Worm (Caenorhabditis elegans) whole organism, L3 larva: ENCODE data around the gene C18D1.2.

Source experiments
- R02D3.7 ChIP-seq: fragments of 150-350 bp; optimal IDR thresholded peaks from 2 replicates; lab custom pipeline; 2014; ENCODE audit warnings: missing biosample characterization, missing genetic modification characterization
- aly-2 ChIP-seq: fragments of 150-350 bp; optimal IDR thresholded peaks from 2 replicates; lab custom pipeline; 2014; ENCODE audit warnings: missing biosample characterization, missing genetic modification characterization
- ceh-28 ChIP-seq: fragments of 150-350 bp; optimal IDR thresholded peaks from 2 replicates; lab custom pipeline; 2014; ENCODE audit warnings: missing biosample characterization, missing genetic modification reagents, missing genetic modification characterization
- ceh-82 ChIP-seq: fragments of 150-350 bp; optimal IDR thresholded peaks from 2 replicates; lab custom pipeline; 2014; ENCODE audit warnings: missing biosample characterization, missing genetic modification characterization
- ceh-9 ChIP-seq: sonication (generic microtip); optimal IDR thresholded peaks from 2 replicates; lab custom pipeline; 2018; ENCODE audit warnings: missing biosample characterization, missing genetic modification characterization
- daf-12 ChIP-seq: fragments of 150-350 bp; optimal IDR thresholded peaks from 2 replicates; lab custom pipeline; 2014; ENCODE audit warnings: missing biosample characterization, missing genetic modification reagents, missing genetic modification characterization
- egl-27 ChIP-seq: sonication (generic microtip); optimal IDR thresholded peaks from 4 replicates; lab custom pipeline; 2017; ENCODE audit warnings: missing biosample characterization, missing genetic modification reagents, missing genetic modification characterization
- egl-5 ChIP-seq: fragments of 150-350 bp; optimal IDR thresholded peaks from 2 replicates; lab custom pipeline; 2017; ENCODE audit warnings: missing biosample characterization, missing genetic modification reagents, missing genetic modification characterization, inconsistent platforms
- elt-1 ChIP-seq: fragments of 150-350 bp; optimal IDR thresholded peaks from 2 replicates; lab custom pipeline; 2014; ENCODE audit warnings: missing biosample characterization, missing genetic modification characterization
- elt-2 ChIP-seq: sonication (generic microtip); optimal IDR thresholded peaks from 2 replicates; lab custom pipeline; 2016; ENCODE audit warnings: missing genetic modification reagents, mild to moderate bottlenecking, missing genetic modification characterization, missing compliant biosample characterization
- eor-1 ChIP-seq, 2 experiments: fragments of 150-350 bp; optimal IDR thresholded peaks; 2 replicates each; lab custom pipeline; 2014 to 2018; ENCODE audit warnings: missing biosample characterization in 2 of 2, missing genetic modification characterization in 2 of 2
- fkh-10 ChIP-seq: sonication (generic microtip); optimal IDR thresholded peaks from 2 replicates; lab custom pipeline; 2017; ENCODE audit warnings: missing biosample characterization, missing genetic modification reagents, missing genetic modification characterization
- fkh-2 ChIP-seq: fragments of 150-350 bp; optimal IDR thresholded peaks from 2 replicates; lab custom pipeline; 2014; ENCODE audit warnings: missing biosample characterization, missing genetic modification reagents, missing genetic modification characterization
- fos-1 ChIP-seq: fragments of 150-350 bp; optimal IDR thresholded peaks from 2 replicates; lab custom pipeline; 2014; ENCODE audit warnings: missing biosample characterization, missing genetic modification characterization
- hmg-11 ChIP-seq: sonication (generic microtip); optimal IDR thresholded peaks from 2 replicates; lab custom pipeline; 2016; ENCODE audit warnings: missing genetic modification characterization, missing compliant biosample characterization
- jun-1 ChIP-seq: fragments of 150-350 bp; optimal IDR thresholded peaks from 2 replicates; lab custom pipeline; 2014; ENCODE audit warnings: missing biosample characterization, missing genetic modification reagents, missing genetic modification characterization
- lin-15B ChIP-seq: fragments of 150-350 bp; optimal IDR thresholded peaks from 2 replicates; lab custom pipeline; 2014; ENCODE audit warnings: missing biosample characterization, missing genetic modification characterization
- lin-39 ChIP-seq: fragments of 150-350 bp; optimal IDR thresholded peaks from 2 replicates; lab custom pipeline; 2018; ENCODE audit warnings: missing biosample characterization, missing genetic modification reagents, missing genetic modification characterization
- lsy-12 ChIP-seq: sonication (generic microtip); optimal IDR thresholded peaks from 2 replicates; lab custom pipeline; 2016; ENCODE audit warnings: mild to moderate bottlenecking, missing genetic modification characterization, missing compliant biosample characterization
- mml-1 ChIP-seq: fragments of 150-350 bp; sonication (generic microtip); optimal IDR thresholded peaks from 3 replicates; lab custom pipeline; 2014; ENCODE audit warnings: missing biosample characterization, missing genetic modification characterization
- nfya-1 ChIP-seq: sonication (generic microtip); optimal IDR thresholded peaks from 2 replicates; lab custom pipeline; 2017; ENCODE audit warnings: missing genetic modification characterization, mild to moderate bottlenecking, missing compliant biosample characterization, antibody characterized with exemption, moderate library complexity; ENCODE audit not compliant: insufficient read depth
- nhr-11 ChIP-seq: fragments of 150-350 bp; optimal IDR thresholded peaks from 2 replicates; lab custom pipeline; 2014; ENCODE audit warnings: missing biosample characterization, missing genetic modification characterization
- nhr-23 ChIP-seq: fragments of 150-350 bp; optimal IDR thresholded peaks from 2 replicates; lab custom pipeline; 2014; ENCODE audit warnings: missing biosample characterization, missing genetic modification reagents, missing genetic modification characterization
- nhr-237 ChIP-seq: fragments of 150-350 bp; optimal IDR thresholded peaks from 2 replicates; lab custom pipeline; 2014; ENCODE audit warnings: missing biosample characterization, missing genetic modification characterization
- nhr-25 ChIP-seq: sonication (generic microtip); optimal IDR thresholded peaks from 2 replicates; lab custom pipeline; 2017; ENCODE audit warnings: missing biosample characterization, missing genetic modification characterization
- nhr-43 ChIP-seq: sonication (generic microtip); optimal IDR thresholded peaks from 2 replicates; lab custom pipeline; 2016; ENCODE audit warnings: mild to moderate bottlenecking, missing genetic modification characterization, missing compliant biosample characterization; ENCODE audit not compliant: poor library complexity, severe bottlenecking
- nhr-67 ChIP-seq: fragments of 150-350 bp; optimal IDR thresholded peaks from 2 replicates; lab custom pipeline; 2014; ENCODE audit warnings: missing biosample characterization, missing genetic modification characterization
- nhr-77 ChIP-seq: fragments of 150-350 bp; optimal IDR thresholded peaks from 2 replicates; lab custom pipeline; 2014; ENCODE audit warnings: missing biosample characterization, missing genetic modification characterization
- pha-4 ChIP-seq: fragments of 150-350 bp; optimal IDR thresholded peaks from 2 replicates; lab custom pipeline; 2014; ENCODE audit warnings: missing biosample characterization, missing genetic modification reagents, missing genetic modification characterization
- pqm-1 ChIP-seq: fragments of 150-350 bp; optimal IDR thresholded peaks from 2 replicates; lab custom pipeline; 2017; ENCODE audit warnings: missing biosample characterization, missing genetic modification characterization, inconsistent platforms
- sea-2 ChIP-seq: fragments of 150-350 bp; sonication (generic microtip); optimal IDR thresholded peaks from 4 replicates; lab custom pipeline; 2014; ENCODE audit warnings: missing biosample characterization, missing genetic modification reagents, missing genetic modification characterization
- skn-1 ChIP-seq: fragments of 150-350 bp; optimal IDR thresholded peaks from 2 replicates; lab custom pipeline; 2014; ENCODE audit warnings: missing biosample characterization, missing genetic modification characterization
- tbx-2 ChIP-seq: sonication (generic microtip); optimal IDR thresholded peaks from 2 replicates; lab custom pipeline; 2016; ENCODE audit warnings: mild to moderate bottlenecking, missing genetic modification characterization, missing compliant biosample characterization
- unc-39 ChIP-seq: sonication (generic microtip); optimal IDR thresholded peaks from 4 replicates; lab custom pipeline; 2017; ENCODE audit warnings: missing biosample characterization, missing genetic modification characterization
- ztf-11 ChIP-seq: fragments of 150-350 bp; optimal IDR thresholded peaks from 2 replicates; lab custom pipeline; 2014; ENCODE audit warnings: missing biosample characterization, missing genetic modification characterization
- ztf-4 ChIP-seq: fragments of 150-350 bp; optimal IDR thresholded peaks from 2 replicates; lab custom pipeline; 2014; ENCODE audit warnings: missing biosample characterization, missing genetic modification characterization

Gene C18D1.2

ce11 chrII:10094190-10094923 lies 37.6 kb downstream of the C18D1.2 start, which contains the start of gene lact-2:
Gene lact-2, plus strand, starts transcription at chrII:10094873.
- TF ChIP-seq pqm-1 (tag; lab: Kevin White, UChicago) = peak; percentile 77
- no peak for TF ChIP-seq nhr-23
- TF ChIP-seq nhr-237 (tag; lab: Kevin White, UChicago) = no peak
- TF ChIP-seq elt-2 (tag; lab: Kevin White, UChicago) = peak; percentile 76
- TF ChIP-seq R02D3.7 (tag; lab: Kevin White, UChicago) = no peak
- TF ChIP-seq lsy-12 (tag; lab: Kevin White, UChicago) = no peak
- no peak for TF ChIP-seq eor-1 (tag; optimal IDR thresholded peaks at IDR 0.05; lab: Kevin White, UChicago)
- TF ChIP-seq nhr-43 = no peak
- no peak for TF ChIP-seq fkh-10 (GFP tag; lab: Kevin White, UChicago)
- TF ChIP-seq ceh-9 (tag; lab: Kevin White, UChicago) = no peak
- no peak for TF ChIP-seq sea-2
- TF ChIP-seq fos-1 = no peak
- no peak for TF ChIP-seq unc-39 (tag; lab: Kevin White, UChicago)

ce11 chrII:10095224-10095623 lies 38.4 kb downstream of the C18D1.2 start:
- TF ChIP-seq lsy-12 (tag; lab: Kevin White, UChicago) (no peak), lin-39 (no peak), elt-2 (tag; lab: Kevin White, UChicago) (peak; percentile 81), egl-27 (tag; lab: Kevin White, UChicago) (no peak), fkh-2 (no peak), nhr-77 (tag; lab: Kevin White, UChicago) (no peak), unc-39 (tag; lab: Kevin White, UChicago) (no peak), daf-12 (no peak), pqm-1 (tag; lab: Kevin White, UChicago) (peak; percentile 60), ztf-11 (tag; lab: Kevin White, UChicago) (no peak), skn-1 (no peak), ceh-82 (tag; lab: Kevin White, UChicago) (no peak), fkh-10 (GFP tag; lab: Kevin White, UChicago) (no peak)

- TF ChIP-seq lin-39 (no peak), ceh-9 (tag; lab: Kevin White, UChicago) (no peak), elt-1 (tag; lab: Kevin White, UChicago) (no peak)
These were observed 41.6 kb downstream of the C18D1.2 start for ce11 chrII:10098428-10098827.

ce11 chrII:10099072-10099471 lies 42.3 kb downstream of the C18D1.2 start:
- TF ChIP-seq egl-5 (tag; lab: Kevin White, UChicago) (no peak), ceh-28 (tag; lab: Kevin White, UChicago) (no peak), ztf-11 (tag; lab: Kevin White, UChicago) (no peak), pqm-1 (tag; lab: Kevin White, UChicago) (no peak), aly-2 (no peak), mml-1 (no peak), nhr-11 (tag; lab: Kevin White, UChicago) (no peak), nhr-43 (no peak), ztf-4 (tag; lab: Kevin White, UChicago) (no peak)

- TF ChIP-seq elt-1 (tag; lab: Kevin White, UChicago) = no peak
- TF ChIP-seq nhr-25 (tag; lab: Kevin White, UChicago) = no peak
- peak; percentile 62 for TF ChIP-seq R02D3.7 (tag; lab: Kevin White, UChicago)
- TF ChIP-seq lin-15B (tag; lab: Kevin White, UChicago) = peak; percentile 61
- peak; percentile 97 for TF ChIP-seq skn-1
- TF ChIP-seq jun-1 = no peak
- TF ChIP-seq hmg-11 (tag; lab: Kevin White, UChicago) = no peak
- TF ChIP-seq nhr-23 = peak; percentile 32
- TF ChIP-seq nhr-67 (tag; lab: Kevin White, UChicago) = no peak
- peak; percentile 75 for TF ChIP-seq nfya-1 (tag; lab: Kevin White, UChicago)
- peak; percentile 70 for TF ChIP-seq pha-4 (tag; lab: Kevin White, UChicago)
- peak; percentile 6 for TF ChIP-seq elt-2 (tag; lab: Kevin White, UChicago)
- TF ChIP-seq tbx-2 (tag; lab: Kevin White, UChicago) = no peak
These were observed 43.1 kb downstream of the C18D1.2 start, which contains the start of the genes pas-7 and puf-12 for ce11 chrII:10099804-10100360. Gene pas-7, minus strand, starts transcription at chrII:10099854. Gene puf-12, plus strand, starts transcription at chrII:10100310.
